Fruit fly (Drosophila melanogaster) whole organism, embryonic: ENCODE results near the gene CG32188.

Experiments used
- Abd-B ChIP-seq: fragments of 200-800 bp; sonication (Bioruptor generic); optimal IDR thresholded peaks from 2 replicates; lab custom pipeline; 2018; ENCODE audit warnings: missing biosample characterization, mild to moderate bottlenecking, missing genetic modification characterization, moderate library complexity
- CG10366 ChIP-seq: fragments of 200-800 bp; sonication (Bioruptor generic); IDR thresholded peaks from 2 replicates; pipeline ENCODE4 v1.3.6; 2022; ENCODE audit warnings: missing biosample characterization, missing genetic modification characterization
- CG11093 ChIP-seq: fragments of 200-800 bp; sonication (Bioruptor generic); IDR thresholded peaks from 3 replicates; pipeline ENCODE4 v1.3.6; 2022; ENCODE audit warnings: missing biosample characterization, missing genetic modification characterization
- CG11456 ChIP-seq: fragments of 200-800 bp; sonication (Bioruptor generic); IDR thresholded peaks from 3 replicates; pipeline ENCODE4 v1.3.6; 2022; ENCODE audit warnings: missing biosample characterization, missing genetic modification characterization
- CG11695 ChIP-seq: fragments of 200-800 bp; sonication (Bioruptor generic); IDR thresholded peaks from 3 replicates; pipeline ENCODE4 v1.3.6; 2022; ENCODE audit warnings: missing biosample characterization, missing genetic modification characterization
- CG13296 ChIP-seq: fragments of 200-800 bp; sonication (Bioruptor generic); optimal IDR thresholded peaks from 3 replicates; lab custom pipeline; 2018; ENCODE audit warnings: missing biosample characterization, mild to moderate bottlenecking, missing genetic modification characterization
- CG16779 ChIP-seq: fragments of 200-800 bp; sonication (Bioruptor generic); IDR thresholded peaks from 2 replicates; pipeline ENCODE4 v1.3.6; 2022; ENCODE audit warnings: missing biosample characterization, missing genetic modification characterization
- CG17385 ChIP-seq: fragments of 200-800 bp; sonication (Bioruptor generic); optimal IDR thresholded peaks from 3 replicates; lab custom pipeline; 2018; ENCODE audit warnings: missing biosample characterization, mild to moderate bottlenecking, missing genetic modification characterization
- CG18599 ChIP-seq: fragments of 200-800 bp; sonication (Bioruptor generic); optimal IDR thresholded peaks from 3 replicates; lab custom pipeline; 2017; ENCODE audit warnings: missing biosample characterization, missing genetic modification characterization, mild to moderate bottlenecking, moderate library complexity, missing genetic modification reagents
- CG3407 ChIP-seq: fragments of 200-800 bp; sonication (Bioruptor generic); optimal IDR thresholded peaks from 2 replicates; lab custom pipeline; 2018; ENCODE audit warnings: missing biosample characterization, mild to moderate bottlenecking, missing genetic modification characterization
- CG34422 ChIP-seq: fragments of 200-800 bp; sonication (Bioruptor generic); IDR thresholded peaks from 3 replicates; pipeline ENCODE4 v1.3.6; 2022; ENCODE audit warnings: missing biosample characterization, missing genetic modification characterization
- CG4707 ChIP-seq: fragments of 200-800 bp; sonication (Bioruptor generic); optimal IDR thresholded peaks from 2 replicates; lab custom pipeline; 2018; ENCODE audit warnings: missing biosample characterization, mild to moderate bottlenecking, missing genetic modification characterization, moderate library complexity
- CG6654 ChIP-seq: fragments of 200-800 bp; sonication (Bioruptor generic); optimal IDR thresholded peaks from 2 replicates; lab custom pipeline; 2017; ENCODE audit warnings: missing biosample characterization, mild to moderate bottlenecking, missing genetic modification characterization
- CG9932 ChIP-seq: fragments of 200-800 bp; sonication (Bioruptor generic); IDR thresholded peaks from 2 replicates; pipeline ENCODE4 v1.3.6; 2022; ENCODE audit warnings: missing biosample characterization, missing genetic modification characterization
- Dip2 ChIP-seq: fragments of 200-800 bp; sonication (Bioruptor generic); IDR thresholded peaks from 2 replicates; pipeline ENCODE4 v1.3.6; 2022; ENCODE audit warnings: missing biosample characterization, missing genetic modification characterization
- Doc2 ChIP-seq: fragments of 200-800 bp; sonication (Bioruptor generic); IDR thresholded peaks from 2 replicates; pipeline ENCODE4 v1.3.6; 2022; ENCODE audit warnings: missing biosample characterization, missing genetic modification characterization
- Ets97D ChIP-seq: fragments of 200-800 bp; sonication (Bioruptor generic); optimal IDR thresholded peaks from 3 replicates; lab custom pipeline; 2016; ENCODE audit warnings: missing biosample characterization, missing genetic modification characterization
- Fer2 ChIP-seq: fragments of 200-800 bp; sonication (Bioruptor generic); optimal IDR thresholded peaks from 2 replicates; lab custom pipeline; 2018; ENCODE audit warnings: missing biosample characterization, mild to moderate bottlenecking, missing genetic modification characterization, moderate library complexity
- Gsc ChIP-seq: fragments of 200-800 bp; sonication (Bioruptor generic); IDR thresholded peaks from 2 replicates; pipeline ENCODE4 v1.3.6; 2022; ENCODE audit warnings: missing biosample characterization, missing genetic modification characterization
- Hey ChIP-seq: fragments of 200-800 bp; sonication (Bioruptor generic); optimal IDR thresholded peaks from 3 replicates; lab custom pipeline; 2018; ENCODE audit warnings: missing biosample characterization, mild to moderate bottlenecking, missing genetic modification characterization
- Hr39 ChIP-seq: fragments of >200 bp; optimal IDR thresholded peaks from 2 replicates; lab custom pipeline; 2017
- Kr ChIP-seq: fragments of 200-800 bp; sonication (Bioruptor generic); optimal IDR thresholded peaks from 2 replicates; lab custom pipeline; 2017; ENCODE audit warnings: missing biosample characterization, mild to moderate bottlenecking, missing genetic modification characterization
- Neu2 ChIP-seq: fragments of 200-800 bp; sonication (Bioruptor generic); optimal IDR thresholded peaks from 3 replicates; lab custom pipeline; 2016; ENCODE audit warnings: missing biosample characterization, missing genetic modification characterization, borderline replicate concordance
- Nf-YA ChIP-seq: fragments of 200-800 bp; sonication (Bioruptor generic); IDR thresholded peaks from 2 replicates; pipeline ENCODE4 v1.3.6; 2022; ENCODE audit warnings: missing biosample characterization, missing genetic modification characterization
- Nf-YB ChIP-seq: fragments of 200-800 bp; sonication (Bioruptor generic); optimal IDR thresholded peaks from 3 replicates; lab custom pipeline; 2019; ENCODE audit warnings: missing biosample characterization, mild to moderate bottlenecking, missing genetic modification characterization, moderate library complexity
- Nf-YC ChIP-seq: fragments of 200-800 bp; optimal IDR thresholded peaks from 3 replicates; lab custom pipeline; 2019; ENCODE audit warnings: missing biosample characterization, mild to moderate bottlenecking, missing genetic modification characterization, moderate library complexity
- Opbp ChIP-seq: fragments of 200-800 bp; sonication (Bioruptor generic); IDR thresholded peaks from 3 replicates; pipeline ENCODE4 v1.3.6; 2022; ENCODE audit warnings: missing biosample characterization, missing genetic modification characterization; ENCODE audit not compliant: partially characterized antibody
- Spps ChIP-seq: fragments of 200-800 bp; sonication (Bioruptor generic); optimal IDR thresholded peaks from 2 replicates; lab custom pipeline; 2018; ENCODE audit warnings: missing biosample characterization, mild to moderate bottlenecking, missing genetic modification characterization
- ab ChIP-seq: fragments of 200-800 bp; sonication (Bioruptor generic); optimal IDR thresholded peaks from 2 replicates; lab custom pipeline; 2016; ENCODE audit warnings: missing biosample characterization, missing genetic modification characterization
- chm ChIP-seq: fragments of 200-800 bp; sonication (Bioruptor generic); IDR thresholded peaks from 2 replicates; pipeline ENCODE4 v1.3.6; 2022; ENCODE audit warnings: missing biosample characterization, missing genetic modification characterization
- corto ChIP-seq: fragments of 200-800 bp; sonication (Bioruptor generic); optimal IDR thresholded peaks from 2 replicates; lab custom pipeline; 2016; ENCODE audit warnings: missing biosample characterization, mild to moderate bottlenecking, missing genetic modification characterization, moderate library complexity
- crol ChIP-seq: fragments of 200-800 bp; sonication (Bioruptor generic); IDR thresholded peaks from 2 replicates; pipeline ENCODE4 v1.3.6; 2022; ENCODE audit warnings: missing biosample characterization, missing genetic modification characterization
- fd96Cb ChIP-seq: fragments of 200-800 bp; sonication (Bioruptor generic); optimal IDR thresholded peaks from 2 replicates; lab custom pipeline; 2018; ENCODE audit warnings: missing biosample characterization, mild to moderate bottlenecking, missing genetic modification characterization, moderate library complexity
- inv ChIP-seq: fragments of 200-800 bp; sonication (Bioruptor generic); IDR thresholded peaks from 2 replicates; pipeline ENCODE4 v1.3.6; 2022; ENCODE audit warnings: missing biosample characterization, missing genetic modification characterization; ENCODE audit not compliant: partially characterized antibody
- ken ChIP-seq: fragments of 200-800 bp; sonication (Bioruptor generic); IDR thresholded peaks from 3 replicates; pipeline ENCODE4 v1.3.6; 2022; ENCODE audit warnings: missing biosample characterization, missing genetic modification characterization
- lab ChIP-seq: fragments of 200-800 bp; sonication (Bioruptor generic); optimal IDR thresholded peaks from 3 replicates; lab custom pipeline; 2017; ENCODE audit warnings: missing biosample characterization, missing genetic modification characterization, mild to moderate bottlenecking, moderate library complexity, missing genetic modification reagents
- pb ChIP-seq: fragments of 200-800 bp; sonication (Bioruptor generic); optimal IDR thresholded peaks from 3 replicates; lab custom pipeline; 2016; ENCODE audit warnings: missing biosample characterization, missing genetic modification characterization
- sd ChIP-seq: fragments of 200-800 bp; sonication (Bioruptor generic); optimal IDR thresholded peaks from 3 replicates; lab custom pipeline; 2018; ENCODE audit warnings: missing biosample characterization, mild to moderate bottlenecking, missing genetic modification characterization, moderate library complexity
- sna ChIP-seq: fragments of 200-800 bp; sonication (Bioruptor generic); IDR thresholded peaks from 2 replicates; pipeline ENCODE4 v1.3.6; 2022; ENCODE audit warnings: missing biosample characterization, missing genetic modification characterization; ENCODE audit not compliant: partially characterized antibody
- stwl ChIP-seq: fragments of 200-800 bp; sonication (Bioruptor generic); optimal IDR thresholded peaks from 3 replicates; lab custom pipeline; 2018; ENCODE audit warnings: missing biosample characterization, mild to moderate bottlenecking, missing genetic modification characterization, moderate library complexity
- tap ChIP-seq: fragments of 200-800 bp; optimal IDR thresholded peaks from 3 replicates; lab custom pipeline; 2019; ENCODE audit warnings: missing biosample characterization, mild to moderate bottlenecking, missing genetic modification characterization, moderate library complexity
- tio ChIP-seq: fragments of 200-800 bp; sonication (Bioruptor generic); optimal IDR thresholded peaks from 2 replicates; lab custom pipeline; 2017; ENCODE audit warnings: missing biosample characterization, missing genetic modification characterization, inconsistent platforms
- tna ChIP-seq: fragments of 200-800 bp; sonication (Bioruptor generic); IDR thresholded peaks from 2 replicates; pipeline ENCODE4 v1.3.6; 2022; ENCODE audit warnings: missing biosample characterization, missing genetic modification characterization; ENCODE audit not compliant: partially characterized antibody
- ttk ChIP-seq: fragments of 200-800 bp; sonication (Bioruptor generic); IDR thresholded peaks from 2 replicates; pipeline ENCODE4 v2.1.2; 2022; ENCODE audit warnings: missing biosample characterization, missing genetic modification characterization
- tup ChIP-seq: fragments of 200-800 bp; sonication (Bioruptor generic); optimal IDR thresholded peaks from 2 replicates; lab custom pipeline; 2016; ENCODE audit warnings: missing biosample characterization, mild to moderate bottlenecking, missing genetic modification characterization, moderate library complexity
- usp ChIP-seq: fragments of >200 bp; optimal IDR thresholded peaks from 2 replicates; lab custom pipeline; 2017; ENCODE audit warnings: missing biosample characterization, missing genetic modification characterization
- wdn ChIP-seq: fragments of 200-800 bp; sonication (Bioruptor generic); IDR thresholded peaks from 2 replicates; pipeline ENCODE4 v1.3.6; 2022; ENCODE audit warnings: missing biosample characterization, missing genetic modification characterization
- wek ChIP-seq: fragments of 200-800 bp; sonication (Bioruptor generic); optimal IDR thresholded peaks from 3 replicates; lab custom pipeline; 2018; ENCODE audit warnings: missing biosample characterization, mild to moderate bottlenecking, missing genetic modification characterization, moderate library complexity
- zen ChIP-seq: fragments of 200-800 bp; sonication (Bioruptor generic); optimal IDR thresholded peaks from 3 replicates; lab custom pipeline; 2018; ENCODE audit warnings: missing biosample characterization, mild to moderate bottlenecking, missing genetic modification characterization, moderate library complexity

CG32188 gene

dm6 chr3L:17856655-17857479, 23.4 kb upstream of the CG32188 start, which contains the start of gene CG5535 (continued):
- TF ChIP-seq Neu2 (GFP tag; lab: Kevin White, UChicago) (no peak), wek (GFP tag; lab: Kevin White, UChicago) (no peak), CG13296 (GFP tag; lab: Kevin White, UChicago) (peak; percentile 81), pb (no peak), Nf-YC (tag; lab: Kevin White, UChicago) (peak; percentile 84), fd96Cb (tag; lab: Kevin White, UChicago) (peak; percentile 76), tup (no peak), lab (peak; percentile 80), wdn (peak; percentile 76), CG11695 (GFP tag; lab: Robert Waterston, UW) (peak; percentile 44; the same call in 1 of the 3 replicates), Dip2 (GFP tag; lab: Robert Waterston, UW) (no peak), Ets97D (GFP tag; lab: Kevin White, UChicago) (no peak), corto (GFP tag; lab: Kevin White, UChicago) (no peak), ab (GFP tag; lab: Kevin White, UChicago) (no peak), ken (peak; percentile 87), CG11456 (peak; percentile 77), stwl (peak; percentile 20), CG16779 (peak; percentile 84), Gsc (GFP tag; lab: Robert Waterston, UW) (no peak), CG10366 (GFP tag; lab: Robert Waterston, UW) (peak; percentile 69), tap (peak; percentile 65), tna (GFP tag; lab: Robert Waterston, UW) (no peak), sd (peak; percentile 28), zen (tag; lab: Kevin White, UChicago) (peak; percentile 59), CG11093 (GFP tag; lab: Robert Waterston, UW) (peak; percentile 67), CG34422 (GFP tag; lab: Robert Waterston, UW) (peak; percentile 62), Nf-YA (GFP tag; lab: Robert Waterston, UW) (peak; percentile 29; the same call in 1 of the 2 replicates), usp (GFP tag; lab: Kevin White, UChicago) (no peak), Hr39 (lab: Kevin White, UChicago) (no peak), Doc2 (no peak), CG17385 (GFP tag; lab: Kevin White, UChicago) (peak; percentile 80), Nf-YB (GFP tag; lab: Kevin White, UChicago) (peak; percentile 73), ttk (GFP tag; lab: Robert Waterston, UW) (peak; percentile 54), CG9932 (peak; percentile 64), chm (peak; percentile 79), CG6654 (peak; percentile 26), Abd-B (GFP tag; lab: Kevin White, UChicago) (peak; percentile 75), inv (no peak), CG3407 (GFP tag; lab: Kevin White, UChicago) (peak; percentile 40), tio (GFP tag; lab: Kevin White, UChicago) (peak; percentile 94), Spps (peak; percentile 26), CG4707 (peak; percentile 26), Kr (GFP tag; lab: Kevin White, UChicago) (no peak), Fer2 (tag; lab: Kevin White, UChicago) (peak; percentile 17), crol (peak; percentile 46), sna (GFP tag; lab: Robert Waterston, UW) (no peak), CG18599 (peak; percentile 78), Hey (tag; lab: Kevin White, UChicago) (no peak), Opbp (GFP tag; lab: Robert Waterston, UW) (no peak)
